Fruit fly (Drosophila melanogaster) whole organism, pupa: ENCODE results near the gene Slmap.

Source experiments
- CG10348 ChIP-seq: fragments of 200-800 bp; sonication (Bioruptor generic); IDR thresholded peaks from 2 replicates; pipeline ENCODE4 v1.3.6; 2022; ENCODE audit warnings: missing biosample characterization, missing genetic modification characterization
- CG13204 ChIP-seq: fragments of 200-800 bp; sonication (Bioruptor generic); optimal IDR thresholded peaks from 2 replicates; lab custom pipeline; 2018; ENCODE audit warnings: missing biosample characterization, mild to moderate bottlenecking, missing genetic modification characterization, moderate library complexity
- CG32121 ChIP-seq: fragments of 200-800 bp; sonication (Bioruptor generic); IDR thresholded peaks from 2 replicates; pipeline ENCODE4 v1.3.6; 2022; ENCODE audit warnings: missing biosample characterization, missing genetic modification characterization
- CG34367 ChIP-seq: fragments of 200-800 bp; sonication (Bioruptor generic); optimal IDR thresholded peaks from 2 replicates; lab custom pipeline; 2018; ENCODE audit warnings: missing biosample characterization, mild to moderate bottlenecking, missing genetic modification characterization
- CG4496 ChIP-seq: fragments of 200-800 bp; sonication (Bioruptor generic); IDR thresholded peaks from 3 replicates; pipeline ENCODE4 v1.3.6; 2022; ENCODE audit warnings: missing biosample characterization, missing genetic modification characterization
- CG8159 ChIP-seq: fragments of 200-800 bp; sonication (Bioruptor generic); optimal IDR thresholded peaks from 3 replicates; lab custom pipeline; 2018; ENCODE audit warnings: missing biosample characterization, mild to moderate bottlenecking, missing genetic modification characterization, moderate library complexity
- D1 ChIP-seq: fragments of 200-800 bp; sonication (Bioruptor generic); optimal IDR thresholded peaks from 2 replicates; lab custom pipeline; 2018; ENCODE audit warnings: missing biosample characterization, mild to moderate bottlenecking, missing genetic modification characterization, moderate library complexity
- EcR ChIP-seq: fragments of 200-800 bp; sonication (Bioruptor generic); optimal IDR thresholded peaks from 3 replicates; lab custom pipeline; 2019; ENCODE audit warnings: missing biosample characterization, missing genetic modification characterization, mild to moderate bottlenecking, moderate library complexity, missing genetic modification reagents
- Snoo ChIP-seq: fragments of 200-800 bp; sonication (Bioruptor generic); optimal IDR thresholded peaks from 3 replicates; lab custom pipeline; 2017; ENCODE audit warnings: missing biosample characterization, mild to moderate bottlenecking, missing genetic modification characterization, inconsistent platforms
- rn ChIP-seq: fragments of 200-800 bp; sonication (Bioruptor generic); IDR thresholded peaks from 2 replicates; pipeline ENCODE4 v1.3.6; 2022; ENCODE audit warnings: missing biosample characterization, missing genetic modification characterization

dm6 chr2L:22575346-22575745 is 3.5 kb upstream of the Slmap start:
- TF ChIP-seq CG10348 (GFP tag; lab: Robert Waterston, UW) (no peak), CG34367 (tag; lab: Kevin White, UChicago) (no peak), CG32121 (GFP tag; lab: Robert Waterston, UW) (no peak), CG13204 (GFP tag; lab: Kevin White, UChicago) (no peak), rn (GFP tag; lab: Robert Waterston, UW) (no peak), CG4496 (GFP tag; lab: Robert Waterston, UW) (no peak), CG8159 (tag; lab: Kevin White, UChicago) (no peak), Snoo (no peak), EcR (GFP tag; lab: Kevin White, UChicago) (no peak), D1 (no peak)
